Fruit fly (Drosophila melanogaster) whole organism, pupa: ENCODE results near the gene ND-B14.5AL.

ENCODE experiments used
- CG13204 ChIP-seq: fragments of 200-800 bp; sonication (Bioruptor generic); optimal IDR thresholded peaks from 2 replicates; lab custom pipeline; 2018; ENCODE audit warnings: missing biosample characterization, mild to moderate bottlenecking, missing genetic modification characterization, moderate library complexity
- CG15710 ChIP-seq: fragments of 200-800 bp; sonication (Bioruptor generic); optimal IDR thresholded peaks from 2 replicates; lab custom pipeline; 2018; ENCODE audit warnings: missing biosample characterization, mild to moderate bottlenecking, missing genetic modification characterization, moderate library complexity
- CG34367 ChIP-seq: fragments of 200-800 bp; sonication (Bioruptor generic); optimal IDR thresholded peaks from 2 replicates; lab custom pipeline; 2018; ENCODE audit warnings: missing biosample characterization, mild to moderate bottlenecking, missing genetic modification characterization
- CG9948 ChIP-seq: fragments of 200-800 bp; sonication (Bioruptor generic); optimal IDR thresholded peaks from 2 replicates; lab custom pipeline; 2018; ENCODE audit warnings: missing biosample characterization, mild to moderate bottlenecking, missing genetic modification characterization, moderate library complexity
- fd96Ca ChIP-seq: fragments of 200-800 bp; sonication (Bioruptor generic); IDR thresholded peaks from 3 replicates; pipeline ENCODE4 v1.3.6; 2022; ENCODE audit warnings: missing biosample characterization, missing genetic modification characterization

dm6 chr3L:22646863-22647262 lies 40.7 kb downstream of the ND-B14.5AL start, which contains the start of gene CG33768:
- TF ChIP-seq CG34367 (tag; lab: Kevin White, UChicago) (no peak), fd96Ca (GFP tag; lab: Robert Waterston, UW) (no peak), CG9948 (tag; lab: Kevin White, UChicago) (no peak), CG15710 (tag; lab: Kevin White, UChicago) (no peak), CG13204 (GFP tag; lab: Kevin White, UChicago) (no peak)
